Fruit fly (Drosophila melanogaster): ENCODE measurements around the gene rept.
A peak's percentile ranks its signal among the peaks of the same experiment; 100 is the strongest.

rept gene

dm6 chr3L:19261213-19261612 lies 6.1 kb downstream of the rept start, which contains the start of gene Bet1 (continued):
- TF ChIP-seq Usf (GFP tag; optimal IDR thresholded peaks at IDR 0.05) (peak; percentile 11), row (GFP tag; IDR thresholded peaks at IDR 0.05) (peak; percentile 70), dysf (GFP tag; IDR thresholded peaks at IDR 0.05) (peak; percentile 20; the same call in 1 of the 3 replicates), Rfx (GFP tag; IDR thresholded peaks at IDR 0.05) (peak; percentile 58), CG4707 (GFP tag; optimal IDR thresholded peaks at IDR 0.05) (no peak), CG17361 (GFP tag; IDR thresholded peaks at IDR 0.05) (peak; percentile 39; the same call in 1 of the 3 replicates), Sox102F (GFP tag; optimal IDR thresholded peaks at IDR 0.05) (peak; percentile 7), grn (GFP tag; optimal IDR thresholded peaks at IDR 0.05) (no peak), dm (GFP tag; optimal IDR thresholded peaks at IDR 0.05) (no peak)

dm6 chr3L:19261720-19262119 lies 6.6 kb downstream of the rept start:
- peak; percentile 21 for TF ChIP-seq Med (GFP tag)
- TF ChIP-seq CG7839 (tag; optimal IDR thresholded peaks at IDR 0.05), result no peak
- TF ChIP-seq CG7963 (GFP tag; IDR thresholded peaks at IDR 0.05; ENCODE audit: partially characterized antibody), result 0 out of 3 replicates have a peak, but pooled peaks have one; percentile 54
- TF ChIP-seq sens (GFP tag), result peak; percentile 75

dm6 chr3L:19263480-19264140 lies 8.5 kb downstream of the rept start, which contains the start of the genes CG42374 and Mettl5:
CG42374 (plus strand) TSS chr3L:19263766.
Mettl5 (plus strand) TSS chr3L:19263766.
- no peak for TF ChIP-seq slp2 (GFP tag; optimal IDR thresholded peaks at IDR 0.05)
- peak; percentile 21 for TF ChIP-seq gcm (GFP tag; optimal IDR thresholded peaks at IDR 0.05)
- no peak for TF ChIP-seq knrl (GFP tag; IDR thresholded peaks at IDR 0.05; ENCODE audit: partially characterized antibody)
- TF ChIP-seq CG2678 (tag; optimal IDR thresholded peaks at IDR 0.05), result peak; percentile 52
- TF ChIP-seq Poxn (GFP tag; IDR thresholded peaks at IDR 0.05), result no peak
- peak; percentile 61 for TF ChIP-seq CG7839 (tag; optimal IDR thresholded peaks at IDR 0.05)
- peak; percentile 91 for TF ChIP-seq CG4360 (GFP tag; IDR thresholded peaks at IDR 0.05)
- TF ChIP-seq bcd (GFP tag; optimal IDR thresholded peaks at IDR 0.05), result peak; percentile 21
- peak; percentile 76; the same call in 1 of the 3 replicates for TF ChIP-seq CG34422 (GFP tag; IDR thresholded peaks at IDR 0.05)
- peak in 1 of 2 experiments; percentile 60 for TF ChIP-seq Hr51 (GFP tag; optimal IDR thresholded peaks at IDR 0.05)
- peak; percentile 51 for TF ChIP-seq phol (tag; optimal IDR thresholded peaks at IDR 0.05)
- TF ChIP-seq onecut (GFP tag; IDR thresholded peaks at IDR 0.05), result 0 out of 2 replicates have a peak, but pooled peaks have one; percentile 4
- TF ChIP-seq Med (GFP tag), result peak; percentile 72
- peak; percentile 46 for TF ChIP-seq CG10209 (GFP tag; optimal IDR thresholded peaks at IDR 0.05)
- TF ChIP-seq Fer1 (GFP tag; optimal IDR thresholded peaks at IDR 0.05), result peak; percentile 57
- peak; percentile 48; the same call in 1 of the 3 replicates for TF ChIP-seq tgo (GFP tag; IDR thresholded peaks at IDR 0.05)
- TF ChIP-seq HmgZ (tag; optimal IDR thresholded peaks at IDR 0.05), result peak; percentile 42
- TF ChIP-seq Xbp1 (GFP tag; optimal IDR thresholded peaks at IDR 0.05), result peak; percentile 26
- 0 out of 3 replicates have a peak, but pooled peaks have one; percentile 47 for TF ChIP-seq gce (GFP tag; IDR thresholded peaks at IDR 0.05)
- TF ChIP-seq CG2712 (tag; optimal IDR thresholded peaks at IDR 0.05), result peak; percentile 56
- TF ChIP-seq Hsf (GFP tag; optimal IDR thresholded peaks at IDR 0.05), result peak; percentile 8
- peak; percentile 52 for TF ChIP-seq Oli (tag; optimal IDR thresholded peaks at IDR 0.05)
- peak; percentile 42 for TF ChIP-seq ind (GFP tag; optimal IDR thresholded peaks at IDR 0.05)
- TF ChIP-seq slbo (GFP tag; IDR thresholded peaks at IDR 0.05), result peak; percentile 56
- no peak for TF ChIP-seq hkb (optimal IDR thresholded peaks at IDR 0.05)
- TF ChIP-seq hkb (GFP tag; IDR thresholded peaks at IDR 0.05), result peak; percentile 82
- no peak for TF ChIP-seq disco-r (GFP tag; optimal IDR thresholded peaks at IDR 0.05)
- TF ChIP-seq scrt (GFP tag; optimal IDR thresholded peaks at IDR 0.05), result peak; percentile 38
- peak; percentile 32 for TF ChIP-seq D19A (tag; optimal IDR thresholded peaks at IDR 0.05)
- peak; percentile 31 for TF ChIP-seq CG18262 (tag; optimal IDR thresholded peaks at IDR 0.05)
- peak; percentile 31 for TF ChIP-seq Ssrp (tag; optimal IDR thresholded peaks at IDR 0.05)
- no peak for TF ChIP-seq CG7271 (tag; optimal IDR thresholded peaks at IDR 0.05)
- no peak for TF ChIP-seq CG8281 (tag; optimal IDR thresholded peaks at IDR 0.05)
- TF ChIP-seq Awh (GFP tag; IDR thresholded peaks at IDR 0.05), result peak; percentile 60; the same call in 1 of the 2 replicates
- TF ChIP-seq CG5180 (GFP tag; optimal IDR thresholded peaks at IDR 0.05), result peak; percentile 3
- peak; percentile 29; the same call in 2 of the 3 replicates for TF ChIP-seq row (GFP tag; IDR thresholded peaks at IDR 0.05)

Data from whole organism, embryonic.